Fruit fly (Drosophila melanogaster) whole organism, prepupa: ENCODE measurements around the gene Act88F.

Source experiments
- CG11902 ChIP-seq: fragments of 200-800 bp; sonication (Bioruptor generic); optimal IDR thresholded peaks from 3 replicates; lab custom pipeline; 2016; ENCODE audit warnings: missing biosample characterization, missing genetic modification characterization
- CG31627 ChIP-seq: fragments of 200-800 bp; sonication (Bioruptor generic); optimal IDR thresholded peaks from 3 replicates; lab custom pipeline; 2016; ENCODE audit warnings: missing biosample characterization, missing genetic modification characterization
- Sox102F ChIP-seq: fragments of 200-800 bp; sonication (Bioruptor generic); optimal IDR thresholded peaks from 2 replicates; lab custom pipeline; 2016; ENCODE audit warnings: missing biosample characterization, mild to moderate bottlenecking, missing genetic modification characterization
- topi ChIP-seq: fragments of 200-800 bp; sonication (Bioruptor generic); optimal IDR thresholded peaks from 3 replicates; lab custom pipeline; 2016; ENCODE audit warnings: missing biosample characterization, missing genetic modification characterization

- TF ChIP-seq Sox102F (GFP tag; lab: Kevin White, UChicago) (no peak), CG31627 (GFP tag; lab: Kevin White, UChicago) (no peak), CG11902 (GFP tag; lab: Kevin White, UChicago) (no peak), topi (GFP tag; lab: Kevin White, UChicago) (no peak)
Measured at dm6 chr3R:15402654-15403053, 37.1 kb upstream of the Act88F start.
